Worm (Caenorhabditis elegans) whole organism, L1 larva: ENCODE measurements around the gene F54H12.10.

Experiments
- C16A3.4 ChIP-seq: fragments of 150-350 bp; optimal IDR thresholded peaks from 2 replicates; lab custom pipeline; 2014; ENCODE audit warnings: missing biosample characterization, missing genetic modification characterization
- C34B4.2 ChIP-seq: sonication (generic microtip); optimal IDR thresholded peaks from 2 replicates; lab custom pipeline; 2017; ENCODE audit warnings: mild to moderate bottlenecking, missing genetic modification characterization, missing compliant biosample characterization
- Y116A8C.19 ChIP-seq: sonication (generic microtip); optimal IDR thresholded peaks from 2 replicates; lab custom pipeline; 2016; ENCODE audit warnings: missing compliant biosample characterization, missing genetic modification characterization, borderline replicate concordance
- alr-1 ChIP-seq: fragments of 200-800 bp; sonication (Bioruptor generic); optimal IDR thresholded peaks from 2 replicates; lab custom pipeline; 2018; ENCODE audit warnings: borderline replicate concordance, mild to moderate bottlenecking, missing genetic modification characterization, missing compliant biosample characterization
- blmp-1 ChIP-seq: fragments of 150-350 bp; optimal IDR thresholded peaks from 2 replicates; lab custom pipeline; 2014; ENCODE audit warnings: missing biosample characterization, missing genetic modification characterization
- ceh-82 ChIP-seq, 3 experiments: fragments of 150-350 bp in 1 of 3; sonication (generic microtip) in 2 of 3; optimal IDR thresholded peaks; 2 replicates each; lab custom pipeline; 2014 to 2017; ENCODE audit warnings: missing biosample characterization in 3 of 3, missing genetic modification characterization in 3 of 3
- ceh-88 ChIP-seq: fragments of 200-800 bp; sonication (Bioruptor generic); IDR thresholded peaks from 2 replicates; pipeline ENCODE4 v1.3.6; 2022; ENCODE audit warnings: missing genetic modification characterization, missing compliant biosample characterization
- ceh-90 ChIP-seq: sonication (generic microtip); optimal IDR thresholded peaks from 2 replicates; lab custom pipeline; 2016; ENCODE audit warnings: missing genetic modification characterization, missing compliant biosample characterization
- efl-1 ChIP-seq, 4 experiments: fragments of 150-350 bp; optimal IDR thresholded peaks in 3 of 4; peaks in 1 of 4; 1 replicate in 1 of 4; 2 replicates in 3 of 4; lab custom pipeline; 2014; ENCODE audit warnings: missing biosample characterization in 2 of 4, missing genetic modification characterization in 2 of 4, missing genetic modification reagents in 2 of 4
- efl-3 ChIP-seq: fragments of 200-800 bp; sonication (Bioruptor generic); optimal IDR thresholded peaks from 2 replicates; lab custom pipeline; 2018; ENCODE audit warnings: mild to moderate bottlenecking, missing genetic modification characterization, missing compliant biosample characterization
- egl-13 ChIP-seq: sonication (generic microtip); optimal IDR thresholded peaks from 2 replicates; lab custom pipeline; 2016; ENCODE audit warnings: missing genotype, missing genetic modification reagents, missing genetic modification characterization, missing compliant biosample characterization
- elt-3 ChIP-seq, 6 experiments: fragments of 150-350 bp in 1 of 6; sonication (generic microtip); optimal IDR thresholded peaks; 2 replicates each; lab custom pipeline; 2017 to 2018; ENCODE audit warnings: missing biosample characterization in 6 of 6, missing genetic modification characterization in 6 of 6, inconsistent platforms in 1 of 6
- fkh-10 ChIP-seq: sonication (generic microtip); optimal IDR thresholded peaks from 2 replicates; lab custom pipeline; 2017; ENCODE audit warnings: missing biosample characterization, missing genetic modification reagents, missing genetic modification characterization
- fos-1 ChIP-seq: fragments of 150-350 bp; optimal IDR thresholded peaks from 2 replicates; lab custom pipeline; 2014; ENCODE audit warnings: missing biosample characterization, missing genetic modification characterization
- hlh-17 ChIP-seq: fragments of 200-800 bp; sonication (Bioruptor generic); optimal IDR thresholded peaks from 2 replicates; lab custom pipeline; 2018; ENCODE audit warnings: missing genetic modification characterization, mild to moderate bottlenecking, missing compliant biosample characterization, moderate library complexity, borderline replicate concordance
- hpl-2 ChIP-seq: fragments of 150-350 bp; optimal IDR thresholded peaks from 2 replicates; lab custom pipeline; 2014; ENCODE audit warnings: missing biosample characterization, missing genetic modification reagents, missing genetic modification characterization
- irx-1 ChIP-seq: sonication (generic microtip); optimal IDR thresholded peaks from 2 replicates; lab custom pipeline; 2016; ENCODE audit warnings: missing genetic modification characterization, missing compliant biosample characterization
- jun-1 ChIP-seq: fragments of 150-350 bp; optimal IDR thresholded peaks from 2 replicates; lab custom pipeline; 2014; ENCODE audit warnings: missing biosample characterization, missing genetic modification reagents, missing genetic modification characterization
- lin-13 ChIP-seq: fragments of 150-350 bp; optimal IDR thresholded peaks from 2 replicates; lab custom pipeline; 2014; ENCODE audit warnings: missing biosample characterization, missing genetic modification reagents, missing genetic modification characterization
- lin-14 ChIP-seq: fragments of 200-800 bp; sonication (Bioruptor generic); optimal IDR thresholded peaks from 2 replicates; lab custom pipeline; 2018; ENCODE audit warnings: mild to moderate bottlenecking, missing genetic modification characterization, moderate library complexity, missing compliant biosample characterization
- lin-15B ChIP-seq: fragments of 150-350 bp; sonication (generic microtip); optimal IDR thresholded peaks from 3 replicates; lab custom pipeline; 2014; ENCODE audit warnings: missing biosample characterization, missing genetic modification characterization
- lsy-2 ChIP-seq, 2 experiments: fragments of 150-350 bp; optimal IDR thresholded peaks; 2 replicates each; lab custom pipeline; 2014; ENCODE audit warnings: missing biosample characterization in 2 of 2, missing genetic modification characterization in 2 of 2
- mab-9 ChIP-seq: fragments of 200-800 bp; sonication (Bioruptor generic); IDR thresholded peaks from 2 replicates; pipeline ENCODE4 v1.3.6; 2022; ENCODE audit warnings: missing genetic modification reagents, missing genetic modification characterization, missing compliant biosample characterization
- mef-2 ChIP-seq: fragments of 150-350 bp; optimal IDR thresholded peaks from 2 replicates; lab custom pipeline; 2014; ENCODE audit warnings: missing biosample characterization, missing genetic modification characterization
- mep-1 ChIP-seq: fragments of 150-350 bp; optimal IDR thresholded peaks from 2 replicates; lab custom pipeline; 2014; ENCODE audit warnings: missing biosample characterization, missing genetic modification characterization
- nhr-12 ChIP-seq: sonication (generic microtip); optimal IDR thresholded peaks from 2 replicates; lab custom pipeline; 2017; ENCODE audit warnings: missing biosample characterization, missing genetic modification characterization
- nhr-19 ChIP-seq: fragments of 200-800 bp; sonication (Bioruptor generic); conservative IDR thresholded peaks from 2 replicates; pipeline ENCODE4 v1.3.6; 2022; ENCODE audit warnings: missing genetic modification characterization, missing compliant biosample characterization
- nhr-20 ChIP-seq: sonication (generic microtip); optimal IDR thresholded peaks from 2 replicates; lab custom pipeline; 2016; ENCODE audit warnings: mild to moderate bottlenecking, missing genetic modification characterization, missing compliant biosample characterization
- nhr-237 ChIP-seq: fragments of 150-350 bp; optimal IDR thresholded peaks from 2 replicates; lab custom pipeline; 2014; ENCODE audit warnings: missing biosample characterization, missing genetic modification characterization
- nhr-28 ChIP-seq: fragments of 150-350 bp; optimal IDR thresholded peaks from 2 replicates; lab custom pipeline; 2014; ENCODE audit warnings: missing biosample characterization, missing genetic modification characterization
- nhr-71 ChIP-seq: sonication (generic microtip); optimal IDR thresholded peaks from 2 replicates; lab custom pipeline; 2016; ENCODE audit warnings: mild to moderate bottlenecking, missing genetic modification characterization, moderate library complexity, missing compliant biosample characterization
- nhr-76 ChIP-seq: sonication (generic microtip); optimal IDR thresholded peaks from 2 replicates; lab custom pipeline; 2017; ENCODE audit warnings: missing biosample characterization, missing genetic modification characterization
- nhr-77 ChIP-seq: fragments of 150-350 bp; optimal IDR thresholded peaks from 2 replicates; lab custom pipeline; 2014; ENCODE audit warnings: missing biosample characterization, missing genetic modification characterization
- nhr-84 ChIP-seq: sonication (generic microtip); optimal IDR thresholded peaks from 2 replicates; lab custom pipeline; 2017; ENCODE audit warnings: missing biosample characterization, missing genetic modification characterization
- nhr-85 ChIP-seq: sonication (generic microtip); peaks from one replicate; lab custom pipeline; 2016; ENCODE audit warnings: missing genetic modification characterization, inconsistent platforms, missing compliant biosample characterization
- nhr-90 ChIP-seq: sonication (generic microtip); optimal IDR thresholded peaks from 2 replicates; lab custom pipeline; 2016; ENCODE audit warnings: mild to moderate bottlenecking, missing genetic modification characterization, missing compliant biosample characterization; ENCODE audit not compliant: poor library complexity
- pqm-1 ChIP-seq: sonication (generic microtip); optimal IDR thresholded peaks from 3 replicates; lab custom pipeline; 2017; ENCODE audit warnings: missing biosample characterization, missing genetic modification characterization
- skn-1 ChIP-seq: fragments of 150-350 bp; optimal IDR thresholded peaks from 2 replicates; lab custom pipeline; 2014; ENCODE audit warnings: missing biosample characterization, missing genetic modification characterization
- snpc-4 ChIP-seq: fragments of 150-350 bp; optimal IDR thresholded peaks from 2 replicates; lab custom pipeline; 2014; ENCODE audit warnings: missing biosample characterization, missing genetic modification characterization
- snu-23 ChIP-seq: sonication (generic microtip); optimal IDR thresholded peaks from 2 replicates; lab custom pipeline; 2016; ENCODE audit warnings: missing genetic modification characterization, missing compliant biosample characterization
- sptf-1 ChIP-seq: fragments of 150-350 bp; optimal IDR thresholded peaks from 2 replicates; lab custom pipeline; 2014; ENCODE audit warnings: missing biosample characterization, missing genetic modification characterization
- sup-37 ChIP-seq: fragments of 200-800 bp; sonication (Bioruptor generic); optimal IDR thresholded peaks from 2 replicates; lab custom pipeline; 2018; ENCODE audit warnings: mild to moderate bottlenecking, missing genetic modification characterization, missing compliant biosample characterization
- swsn-7 ChIP-seq: sonication (generic microtip); optimal IDR thresholded peaks from 2 replicates; lab custom pipeline; 2016; ENCODE audit warnings: missing genetic modification characterization, missing compliant biosample characterization
- tbx-2 ChIP-seq: sonication (generic microtip); optimal IDR thresholded peaks from 2 replicates; lab custom pipeline; 2016; ENCODE audit warnings: missing genetic modification characterization, missing compliant biosample characterization
- tlp-1 ChIP-seq: fragments of 150-350 bp; optimal IDR thresholded peaks from 2 replicates; lab custom pipeline; 2014; ENCODE audit warnings: missing biosample characterization, missing genetic modification characterization
- unc-130 ChIP-seq: fragments of 150-350 bp; optimal IDR thresholded peaks from 2 replicates; lab custom pipeline; 2017; ENCODE audit warnings: missing biosample characterization, missing genetic modification characterization, inconsistent platforms
- unc-30 ChIP-seq: sonication (generic microtip); optimal IDR thresholded peaks from 2 replicates; lab custom pipeline; 2017; ENCODE audit warnings: missing biosample characterization, missing genetic modification characterization
- unc-62 ChIP-seq: fragments of 150-350 bp; optimal IDR thresholded peaks from 2 replicates; lab custom pipeline; 2014; ENCODE audit warnings: missing biosample characterization, missing genetic modification reagents, missing genetic modification characterization
- unc-86 ChIP-seq: sonication (generic microtip); optimal IDR thresholded peaks from 2 replicates; lab custom pipeline; 2016; ENCODE audit warnings: missing genetic modification characterization, missing compliant biosample characterization
- unc-98 ChIP-seq: fragments of 200-800 bp; sonication (Bioruptor generic); IDR thresholded peaks from 2 replicates; pipeline ENCODE4 v1.3.6; 2022; ENCODE audit warnings: missing genetic modification characterization, missing compliant biosample characterization
- xbp-1 ChIP-seq: sonication (generic microtip); optimal IDR thresholded peaks from 2 replicates; lab custom pipeline; 2016; ENCODE audit warnings: missing genetic modification characterization, missing compliant biosample characterization
- zip-4 ChIP-seq: fragments of 200-800 bp; sonication (Bioruptor generic); optimal IDR thresholded peaks from 2 replicates; lab custom pipeline; 2018; ENCODE audit warnings: mild to moderate bottlenecking, missing genetic modification characterization, moderate library complexity, missing compliant biosample characterization
- ztf-11 ChIP-seq, 2 experiments: sonication (generic microtip); optimal IDR thresholded peaks; 2 replicates each; lab custom pipeline; 2016 to 2017; ENCODE audit warnings: missing genetic modification characterization in 2 of 2, missing biosample characterization in 1 of 2, missing compliant biosample characterization in 1 of 2
- ztf-4 ChIP-seq: fragments of 150-350 bp; optimal IDR thresholded peaks from 2 replicates; lab custom pipeline; 2014; ENCODE audit warnings: missing biosample characterization, missing genetic modification characterization

F54H12.10 gene

DNA sequence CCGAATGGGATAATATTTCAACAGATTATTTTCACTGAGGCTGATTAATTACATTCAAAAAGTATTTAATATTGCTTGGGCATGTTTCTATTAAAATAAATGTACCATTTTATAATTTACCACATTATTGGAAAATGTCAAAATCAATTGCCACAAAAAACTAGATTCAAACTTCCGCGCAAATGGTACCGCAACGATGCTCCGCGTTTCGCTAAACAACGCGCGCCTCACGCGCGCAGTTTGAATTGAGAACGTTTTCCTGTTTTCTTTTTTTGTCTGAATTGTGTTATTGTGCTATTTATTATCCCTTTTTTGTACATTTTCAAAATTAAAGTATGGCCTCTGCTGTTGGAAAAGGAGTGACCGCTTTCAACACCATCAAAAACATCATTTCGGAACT is 18.0 kb downstream of the F54H12.10 start, which contains the start of gene C29E4.12:
Gene C29E4.12 (plus strand): TSS at position 333 of the 400 bp plus-strand sequence.
- TF ChIP-seq unc-62 (GFP tag; lab: Kevin White, UChicago) (no peak), fkh-10 (GFP tag; lab: Kevin White, UChicago) (no peak), mef-2 (tag; lab: Kevin White, UChicago) (no peak), ztf-4 (tag; lab: Kevin White, UChicago) (no peak), mab-9 (GFP tag; lab: Robert Waterston, UW) (no peak), nhr-71 (tag; lab: Kevin White, UChicago) (peak; percentile 82), pqm-1 (tag; lab: Kevin White, UChicago) (no peak), snu-23 (GFP tag; lab: Kevin White, UChicago) (peak; percentile 83), C16A3.4 (tag; lab: Kevin White, UChicago) (peak; percentile 82), unc-98 (GFP tag; lab: Robert Waterston, UW) (no peak), hpl-2 (GFP tag; lab: Kevin White, UChicago) (no peak), hlh-17 (GFP tag; lab: Kevin White, UChicago) (no peak), Y116A8C.19 (tag; lab: Kevin White, UChicago) (no peak), tbx-2 (tag; lab: Kevin White, UChicago) (peak; percentile 77), swsn-7 (tag; lab: Kevin White, UChicago) (peak; percentile 71), lin-14 (no peak), jun-1 (tag; lab: Kevin White, UChicago) (peak; percentile 69), irx-1 (tag; lab: Kevin White, UChicago) (peak; percentile 62), nhr-19 (peak; percentile 79), blmp-1 (tag; lab: Kevin White, UChicago) (peak; percentile 51), skn-1 (peak; percentile 81), ceh-88 (GFP tag; lab: Robert Waterston, UW) (no peak), snpc-4 (peak; percentile 27), lin-15B (tag; lab: Kevin White, UChicago) (peak; percentile 91), nhr-28 (tag; lab: Kevin White, UChicago) (no peak), tlp-1 (no peak), lin-13 (GFP tag; lab: Kevin White, UChicago) (peak; percentile 70), egl-13 (tag; lab: Kevin White, UChicago) (peak; percentile 26), C34B4.2 (tag; lab: Kevin White, UChicago) (no peak), mep-1 (peak; percentile 52), unc-30 (tag; lab: Kevin White, UChicago) (no peak), zip-4 (GFP tag; lab: Kevin White, UChicago) (peak; percentile 25), ceh-82 (tag; optimal IDR thresholded peaks at IDR 0.05; lab: Kevin White, UChicago) (peak; percentile 47 to 79 (median 69)), efl-3 (GFP tag; lab: Kevin White, UChicago) (no peak), alr-1 (no peak), lsy-2 (tag; optimal IDR thresholded peaks at IDR 0.05; lab: Kevin White, UChicago) (peak; percentile 84 to 92), elt-3 (tag; optimal IDR thresholded peaks at IDR 0.05; lab: Kevin White, UChicago) (peak in 2 of 6 experiments; percentile 4 to 64), unc-86 (tag; lab: Kevin White, UChicago) (peak; percentile 53), nhr-20 (tag; lab: Kevin White, UChicago) (peak; percentile 74), sptf-1 (tag; lab: Kevin White, UChicago) (no peak), efl-1 (optimal IDR thresholded peaks at IDR 0.05; lab: Kevin White, UChicago) (peak; percentile 82 to 98), efl-1 (GFP tag; optimal IDR thresholded peaks at IDR 0.05 in 1 of 2; lab: Kevin White, UChicago) (peak; percentile 98 to 100), xbp-1 (peak; percentile 78), nhr-12 (no peak), ceh-90 (peak; percentile 34), nhr-90 (tag; lab: Kevin White, UChicago) (peak; percentile 70), nhr-237 (peak; percentile 62), nhr-77 (tag; lab: Kevin White, UChicago) (peak; percentile 61), unc-130 (peak; percentile 40), nhr-85 (peak; percentile 86), nhr-84 (tag; lab: Kevin White, UChicago) (no peak), fos-1 (tag; lab: Kevin White, UChicago) (peak; percentile 7), ztf-11 (tag; optimal IDR thresholded peaks at IDR 0.05; lab: Kevin White, UChicago) (peak in 1 of 2 experiments; percentile 18), nhr-76 (tag; lab: Kevin White, UChicago) (no peak), sup-37 (GFP tag; lab: Kevin White, UChicago) (no peak)
